Fruit fly (Drosophila melanogaster) whole organism, embryonic: ENCODE data around the gene Cka.

ENCODE experiments used
- Antp ChIP-seq: fragments of 200-800 bp; sonication (Bioruptor generic); optimal IDR thresholded peaks from 3 replicates; lab custom pipeline; 2016; ENCODE audit warnings: missing biosample characterization, missing genetic modification characterization
- CG10147 ChIP-seq: fragments of 200-800 bp; sonication (Bioruptor generic); optimal IDR thresholded peaks from 2 replicates; lab custom pipeline; 2019; ENCODE audit warnings: missing biosample characterization, mild to moderate bottlenecking, missing genetic modification characterization, moderate library complexity
- CG10366 ChIP-seq: fragments of 200-800 bp; sonication (Bioruptor generic); IDR thresholded peaks from 2 replicates; pipeline ENCODE4 v1.3.6; 2022; ENCODE audit warnings: missing biosample characterization, missing genetic modification characterization
- CG10565 ChIP-seq: fragments of 200-800 bp; sonication (Bioruptor generic); optimal IDR thresholded peaks from 3 replicates; lab custom pipeline; 2016; ENCODE audit warnings: missing biosample characterization, mild to moderate bottlenecking, missing genetic modification characterization
- CG10959 ChIP-seq: fragments of 200-800 bp; sonication (Bioruptor generic); IDR thresholded peaks from 2 replicates; pipeline ENCODE4 v1.3.6; 2022; ENCODE audit warnings: missing biosample characterization, missing genetic modification characterization
- CG11504 ChIP-seq: fragments of 200-800 bp; sonication (Bioruptor generic); optimal IDR thresholded peaks from 3 replicates; lab custom pipeline; 2019; ENCODE audit warnings: missing biosample characterization, mild to moderate bottlenecking, missing genetic modification characterization, moderate library complexity
- CG11560 ChIP-seq: fragments of 200-800 bp; sonication (Bioruptor generic); IDR thresholded peaks from 3 replicates; pipeline ENCODE4 v1.3.6; 2022; ENCODE audit warnings: missing biosample characterization, missing genetic modification characterization
- CG11696 ChIP-seq: fragments of 200-800 bp; sonication (Bioruptor generic); IDR thresholded peaks from 2 replicates; pipeline ENCODE4 v1.3.6; 2022; ENCODE audit warnings: missing biosample characterization, missing genetic modification characterization
- CG12659 ChIP-seq: fragments of 200-800 bp; sonication (Bioruptor generic); optimal IDR thresholded peaks from 3 replicates; lab custom pipeline; 2017; ENCODE audit warnings: mild to moderate bottlenecking, missing biosample characterization, missing genetic modification reagents, missing genetic modification characterization
- CG15479 ChIP-seq: fragments of 200-800 bp; sonication (Bioruptor generic); optimal IDR thresholded peaks from 3 replicates; lab custom pipeline; 2019; ENCODE audit warnings: missing biosample characterization, mild to moderate bottlenecking, missing genetic modification characterization, moderate library complexity
- CG18764 ChIP-seq: fragments of 200-800 bp; sonication (Bioruptor generic); optimal IDR thresholded peaks from 3 replicates; lab custom pipeline; 2016; ENCODE audit warnings: missing biosample characterization, missing genetic modification characterization
- CG2116 ChIP-seq: fragments of 200-800 bp; sonication (Bioruptor generic); optimal IDR thresholded peaks from 3 replicates; lab custom pipeline; 2018; ENCODE audit warnings: missing biosample characterization, mild to moderate bottlenecking, missing genetic modification characterization
- CG2199 ChIP-seq: fragments of 200-800 bp; sonication (Bioruptor generic); IDR thresholded peaks from 3 replicates; pipeline ENCODE4 v1.3.6; 2022; ENCODE audit warnings: missing biosample characterization, missing genetic modification characterization
- CG2875 ChIP-seq: fragments of 200-800 bp; sonication (Bioruptor generic); optimal IDR thresholded peaks from 2 replicates; lab custom pipeline; 2017; ENCODE audit warnings: missing biosample characterization, mild to moderate bottlenecking, missing genetic modification characterization, missing genetic modification reagents
- CG30020 ChIP-seq: fragments of 200-800 bp; optimal IDR thresholded peaks from 2 replicates; lab custom pipeline; 2019; ENCODE audit warnings: missing biosample characterization, mild to moderate bottlenecking, missing genetic modification characterization, moderate library complexity
- CG31224 ChIP-seq: fragments of 200-800 bp; sonication (Bioruptor generic); IDR thresholded peaks from 2 replicates; pipeline ENCODE4 v1.3.6; 2022; ENCODE audit warnings: missing biosample characterization, missing genetic modification characterization
- CG33213 ChIP-seq: fragments of 200-800 bp; sonication (Bioruptor generic); optimal IDR thresholded peaks from 3 replicates; lab custom pipeline; 2016; ENCODE audit warnings: missing biosample characterization, missing genetic modification characterization
- CG33557 ChIP-seq: fragments of 200-800 bp; sonication (Bioruptor generic); optimal IDR thresholded peaks from 2 replicates; lab custom pipeline; 2019; ENCODE audit warnings: missing biosample characterization, mild to moderate bottlenecking, missing genetic modification characterization, moderate library complexity
- CG34376 ChIP-seq: fragments of 200-800 bp; sonication (Bioruptor generic); optimal IDR thresholded peaks from 2 replicates; lab custom pipeline; 2018; ENCODE audit warnings: missing biosample characterization, mild to moderate bottlenecking, missing genetic modification characterization
- CG4820 ChIP-seq: fragments of 200-800 bp; sonication (Bioruptor generic); optimal IDR thresholded peaks from 3 replicates; lab custom pipeline; 2016; ENCODE audit warnings: missing biosample characterization, missing genetic modification characterization
- CG6689 ChIP-seq: fragments of 200-800 bp; sonication (Bioruptor generic); IDR thresholded peaks from 2 replicates; pipeline ENCODE4 v1.3.6; 2022; ENCODE audit warnings: missing biosample characterization, missing genetic modification characterization
- CG7745 ChIP-seq: fragments of 200-800 bp; sonication (Bioruptor generic); optimal IDR thresholded peaks from 2 replicates; lab custom pipeline; 2018; ENCODE audit warnings: missing biosample characterization, mild to moderate bottlenecking, missing genetic modification characterization, moderate library complexity
- D ChIP-seq, 2 experiments: fragments of 200-800 bp in 1 of 2; fragments of >200 bp in 1 of 2; sonication (Bioruptor generic) in 1 of 2; optimal IDR thresholded peaks; 2 replicates in 1 of 2; 3 replicates in 1 of 2; lab custom pipeline; 2017; ENCODE audit warnings: mild to moderate bottlenecking in 1 of 2, missing biosample characterization in 1 of 2, missing genetic modification characterization in 1 of 2, missing genetic modification reagents in 1 of 2
- Drgx ChIP-seq: fragments of 200-800 bp; sonication (Bioruptor generic); IDR thresholded peaks from 2 replicates; pipeline ENCODE4 v1.3.6; 2022; ENCODE audit warnings: missing biosample characterization, missing genetic modification characterization
- Gug ChIP-seq: fragments of 200-800 bp; sonication (Bioruptor generic); IDR thresholded peaks from 4 replicates; pipeline ENCODE4 v1.3.6; 2022; ENCODE audit warnings: missing biosample characterization, missing genetic modification characterization
- HLHmδ ChIP-seq: fragments of 200-800 bp; sonication (Bioruptor generic); optimal IDR thresholded peaks from 2 replicates; lab custom pipeline; 2018; ENCODE audit warnings: missing biosample characterization, mild to moderate bottlenecking, missing genetic modification characterization, moderate library complexity
- Hmr ChIP-seq: fragments of 200-800 bp; sonication (Bioruptor generic); optimal IDR thresholded peaks from 3 replicates; lab custom pipeline; 2017; ENCODE audit warnings: mild to moderate bottlenecking, missing biosample characterization, missing genetic modification reagents, missing genetic modification characterization
- Kr ChIP-seq: fragments of 200-800 bp; sonication (Bioruptor generic); optimal IDR thresholded peaks from 2 replicates; lab custom pipeline; 2017; ENCODE audit warnings: missing biosample characterization, mild to moderate bottlenecking, missing genetic modification characterization
- Lhr ChIP-seq: fragments of 200-800 bp; sonication (Bioruptor generic); optimal IDR thresholded peaks from 3 replicates; lab custom pipeline; 2017; ENCODE audit warnings: mild to moderate bottlenecking, missing biosample characterization, missing genetic modification reagents, missing genetic modification characterization
- NFAT ChIP-seq: fragments of 200-800 bp; sonication (Bioruptor generic); IDR thresholded peaks from 2 replicates; pipeline ENCODE4 v1.3.6; 2022; ENCODE audit warnings: missing biosample characterization, missing genetic modification characterization
- Nf-YC ChIP-seq: fragments of 200-800 bp; optimal IDR thresholded peaks from 3 replicates; lab custom pipeline; 2019; ENCODE audit warnings: missing biosample characterization, mild to moderate bottlenecking, missing genetic modification characterization, moderate library complexity
- Xbp1 ChIP-seq: fragments of 200-800 bp; sonication (Bioruptor generic); optimal IDR thresholded peaks from 3 replicates; lab custom pipeline; 2016; ENCODE audit warnings: missing biosample characterization, mild to moderate bottlenecking, missing genetic modification characterization
- bbx ChIP-seq: fragments of 200-800 bp; sonication (Bioruptor generic); IDR thresholded peaks from 2 replicates; pipeline ENCODE4 v1.3.6; 2022; ENCODE audit warnings: missing biosample characterization, missing genetic modification characterization; ENCODE audit not compliant: partially characterized antibody
- bcd ChIP-seq: fragments of 200-800 bp; sonication (Bioruptor generic); optimal IDR thresholded peaks from 2 replicates; lab custom pipeline; 2017; ENCODE audit warnings: missing biosample characterization, mild to moderate bottlenecking, missing genetic modification characterization
- ci ChIP-seq: fragments of 200-800 bp; sonication (Bioruptor generic); IDR thresholded peaks from 3 replicates; pipeline ENCODE4 v1.3.6; 2022; ENCODE audit warnings: missing biosample characterization, missing genetic modification characterization
- fd3F ChIP-seq: fragments of 200-800 bp; sonication (Bioruptor generic); optimal IDR thresholded peaks from 2 replicates; lab custom pipeline; 2018; ENCODE audit warnings: missing biosample characterization, mild to moderate bottlenecking, missing genetic modification characterization, moderate library complexity
- hb ChIP-seq: fragments of 200-800 bp; sonication (Bioruptor generic); IDR thresholded peaks from 3 replicates; pipeline ENCODE4 v1.3.6; 2022; ENCODE audit warnings: missing biosample characterization, missing genetic modification characterization; ENCODE audit not compliant: partially characterized antibody
- jigr1 ChIP-seq: fragments of 200-800 bp; sonication (Bioruptor generic); IDR thresholded peaks from 3 replicates; pipeline ENCODE4 v1.3.6; 2022; ENCODE audit warnings: missing biosample characterization, missing genetic modification characterization
- knrl ChIP-seq: fragments of 200-800 bp; sonication (Bioruptor generic); IDR thresholded peaks from 3 replicates; pipeline ENCODE4 v1.3.6; 2022; ENCODE audit warnings: missing biosample characterization, missing genetic modification characterization; ENCODE audit not compliant: partially characterized antibody
- lola ChIP-seq, 3 experiments: fragments of >200 bp in 2 of 3; fragments of 200-800 bp in 1 of 3; sonication (Bioruptor generic) in 1 of 3; optimal IDR thresholded peaks; 2 replicates each; lab custom pipeline; 2017 to 2019; ENCODE audit warnings: missing biosample characterization in 3 of 3, missing genetic modification characterization in 3 of 3, mild to moderate bottlenecking in 1 of 3, moderate library complexity in 1 of 3
- luna ChIP-seq: fragments of 200-800 bp; sonication (Bioruptor generic); optimal IDR thresholded peaks from 2 replicates; lab custom pipeline; 2016; ENCODE audit warnings: missing biosample characterization, missing genetic modification characterization
- psq ChIP-seq: fragments of 200-800 bp; sonication (Bioruptor generic); optimal IDR thresholded peaks from 2 replicates; lab custom pipeline; 2017; ENCODE audit warnings: missing biosample characterization, missing genetic modification characterization
- salm ChIP-seq: fragments of 200-800 bp; sonication (Bioruptor generic); optimal IDR thresholded peaks from 2 replicates; lab custom pipeline; 2018; ENCODE audit warnings: missing biosample characterization, mild to moderate bottlenecking, missing genetic modification characterization
- scrt ChIP-seq: fragments of 200-800 bp; sonication (Bioruptor generic); optimal IDR thresholded peaks from 2 replicates; lab custom pipeline; 2018; ENCODE audit warnings: missing biosample characterization, mild to moderate bottlenecking, missing genetic modification characterization, moderate library complexity
- sens-2 ChIP-seq: fragments of 200-800 bp; sonication (Bioruptor generic); IDR thresholded peaks from 2 replicates; pipeline ENCODE4 v1.3.6; 2022; ENCODE audit warnings: missing biosample characterization, missing genetic modification characterization
- sim ChIP-seq: fragments of 200-800 bp; sonication (Bioruptor generic); IDR thresholded peaks from 2 replicates; pipeline ENCODE4 v1.3.6; 2022; ENCODE audit warnings: missing biosample characterization, missing genetic modification characterization
- sr ChIP-seq: fragments of 200-800 bp; sonication (Bioruptor generic); IDR thresholded peaks from 3 replicates; pipeline ENCODE4 v1.3.6; 2022; ENCODE audit warnings: missing biosample characterization, missing genetic modification characterization
- tio ChIP-seq: fragments of 200-800 bp; sonication (Bioruptor generic); optimal IDR thresholded peaks from 2 replicates; lab custom pipeline; 2017; ENCODE audit warnings: missing biosample characterization, missing genetic modification characterization, inconsistent platforms
- zen ChIP-seq: fragments of 200-800 bp; sonication (Bioruptor generic); optimal IDR thresholded peaks from 3 replicates; lab custom pipeline; 2018; ENCODE audit warnings: missing biosample characterization, mild to moderate bottlenecking, missing genetic modification characterization, moderate library complexity

Cka gene

DNA sequence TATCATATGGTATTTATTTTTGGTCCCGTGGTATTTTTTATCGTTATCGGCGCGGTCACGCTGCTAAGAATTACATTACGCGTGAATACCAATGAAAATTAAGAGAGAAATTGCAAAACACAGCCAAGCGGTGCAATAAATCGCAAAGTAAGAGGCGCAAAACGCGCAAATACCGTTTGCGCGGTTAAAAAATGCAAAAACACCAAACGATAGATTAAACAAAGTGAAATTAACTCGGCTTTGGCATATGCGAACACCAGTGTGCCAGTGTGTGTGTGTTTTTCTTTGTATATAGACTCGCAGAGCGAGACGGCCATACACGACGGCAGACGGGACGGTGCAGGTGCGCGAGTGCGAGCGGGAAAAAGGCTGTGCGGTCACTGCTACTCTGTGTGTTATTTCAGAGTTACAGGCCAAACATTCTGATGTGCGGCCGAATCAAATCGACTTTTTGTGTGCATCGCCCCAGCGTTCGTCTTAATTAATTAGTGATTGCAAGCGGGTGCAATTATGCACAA is at the start of gene Cka (continued):
- TF ChIP-seq CG11504 (no peak), Gug (no peak), CG11696 (GFP tag; lab: Robert Waterston, UW) (no peak), NFAT (GFP tag; lab: Robert Waterston, UW) (no peak; the same call in 1 of the 2 replicates), CG10565 (GFP tag; lab: Kevin White, UChicago) (no peak), CG30020 (tag; lab: Kevin White, UChicago) (peak; percentile 40), psq (GFP tag; lab: Kevin White, UChicago) (no peak), CG33213 (GFP tag; lab: Kevin White, UChicago) (no peak), tio (no peak), Kr (GFP tag; lab: Kevin White, UChicago) (no peak), hb (GFP tag; lab: Robert Waterston, UW) (no peak), CG31224 (GFP tag; lab: Robert Waterston, UW) (no peak), CG11560 (tag; lab: Robert Waterston, UW) (no peak), CG18764 (no peak), Xbp1 (GFP tag; lab: Kevin White, UChicago) (no peak), Antp (GFP tag; lab: Kevin White, UChicago) (no peak), knrl (GFP tag; lab: Robert Waterston, UW) (peak; percentile 21; the same call in 1 of the 3 replicates), D (optimal IDR thresholded peaks at IDR 0.05; lab: Kevin White, UChicago) (peak; percentile 73), D (GFP tag; optimal IDR thresholded peaks at IDR 0.05; lab: Kevin White, UChicago) (no peak), bbx (peak; percentile 68), zen (tag; lab: Kevin White, UChicago) (peak; percentile 7), sens-2 (GFP tag; lab: Robert Waterston, UW) (no peak), CG2875 (GFP tag; lab: Kevin White, UChicago) (peak; percentile 20), CG34376 (GFP tag; lab: Kevin White, UChicago) (peak; percentile 20), ci (GFP tag; lab: Robert Waterston, UW) (peak; percentile 48; the same call in 2 of the 3 replicates), CG10959 (GFP tag; lab: Robert Waterston, UW) (no peak), Hmr (peak; percentile 42), scrt (GFP tag; lab: Kevin White, UChicago) (no peak), luna (GFP tag; lab: Kevin White, UChicago) (no peak), CG4820 (no peak), lola (GFP tag; optimal IDR thresholded peaks at IDR 0.05; lab: Kevin White, UChicago) (no peak), salm (tag; lab: Kevin White, UChicago) (no peak), CG15479 (GFP tag; lab: Kevin White, UChicago) (peak; percentile 92), CG12659 (peak; percentile 51), CG2199 (GFP tag; lab: Robert Waterston, UW) (peak; percentile 93), jigr1 (GFP tag; lab: Robert Waterston, UW) (no peak), Drgx (GFP tag; lab: Robert Waterston, UW) (no peak), CG33557 (GFP tag; lab: Kevin White, UChicago) (peak; percentile 46), sr (0 out of 3 replicates have a peak, but pooled peaks have one; percentile 12), CG6689 (GFP tag; lab: Robert Waterston, UW) (no peak), Nf-YC (tag; lab: Kevin White, UChicago) (peak; percentile 81), CG10147 (GFP tag; lab: Kevin White, UChicago) (peak; percentile 21), HLHmδ (GFP tag; lab: Kevin White, UChicago) (peak; percentile 54), fd3F (no peak), Lhr (GFP tag; lab: Kevin White, UChicago) (peak; percentile 30), CG2116 (GFP tag; lab: Kevin White, UChicago) (no peak), CG10366 (GFP tag; lab: Robert Waterston, UW) (no peak), bcd (GFP tag; lab: Kevin White, UChicago) (no peak), sim (GFP tag; lab: Robert Waterston, UW) (peak; percentile 13; the same call in 1 of the 2 replicates), CG7745 (peak; percentile 53)
